Worm (Caenorhabditis elegans) whole organism, early embryonic: Measurements from ENCODE around the gene dsl-5.
A peak's percentile ranks its signal among the peaks of the same experiment; 100 is the strongest.

ENCODE experiments used
- B0310.2 ChIP-seq: sonication (generic microtip); optimal IDR thresholded peaks from 2 replicates; lab custom pipeline; 2016; ENCODE audit warnings: mild to moderate bottlenecking, missing genetic modification characterization, missing compliant biosample characterization
- F13C5.2 ChIP-seq: sonication (generic microtip); optimal IDR thresholded peaks from 2 replicates; lab custom pipeline; 2017; ENCODE audit warnings: mild to moderate bottlenecking, missing genetic modification characterization, inconsistent platforms, missing compliant biosample characterization
- aly-1 ChIP-seq: sonication (generic microtip); optimal IDR thresholded peaks from 2 replicates; lab custom pipeline; 2016; ENCODE audit warnings: missing genetic modification characterization, missing compliant biosample characterization
- ama-1 ChIP-seq: fragments of 150-350 bp; optimal IDR thresholded peaks from 2 replicates; lab custom pipeline; 2014
- ceh-13 ChIP-seq: fragments of 200-800 bp; sonication (Bioruptor generic); optimal IDR thresholded peaks from 2 replicates; lab custom pipeline; 2018; ENCODE audit warnings: mild to moderate bottlenecking, missing genetic modification characterization, missing compliant biosample characterization
- ceh-36 ChIP-seq: sonication (generic microtip); optimal IDR thresholded peaks from 2 replicates; lab custom pipeline; 2016; ENCODE audit warnings: missing genetic modification characterization, inconsistent platforms, missing compliant biosample characterization
- ets-7 ChIP-seq: sonication (generic microtip); optimal IDR thresholded peaks from 2 replicates; lab custom pipeline; 2016; ENCODE audit warnings: missing genotype, missing genetic modification characterization, missing compliant biosample characterization
- flt-1 ChIP-seq: fragments of 200-800 bp; sonication (Bioruptor generic); IDR thresholded peaks from 2 replicates; pipeline ENCODE4 v1.3.6; 2022; ENCODE audit warnings: missing genetic modification characterization, missing compliant biosample characterization
- hmbx-1 ChIP-seq: sonication (generic microtip); optimal IDR thresholded peaks from 2 replicates; lab custom pipeline; 2016; ENCODE audit warnings: mild to moderate bottlenecking, missing genetic modification characterization, missing compliant biosample characterization
- hmg-4 ChIP-seq: fragments of 200-800 bp; sonication (Bioruptor generic); optimal IDR thresholded peaks from 2 replicates; lab custom pipeline; 2018; ENCODE audit warnings: mild to moderate bottlenecking, missing genetic modification characterization, missing compliant biosample characterization
- hnd-1 ChIP-seq: sonication (generic microtip); optimal IDR thresholded peaks from 2 replicates; lab custom pipeline; 2016; ENCODE audit warnings: missing genetic modification characterization, missing compliant biosample characterization
- pes-1 ChIP-seq: fragments of 200-800 bp; sonication (Bioruptor generic); IDR thresholded peaks from 2 replicates; pipeline ENCODE4 v1.3.6; 2022; ENCODE audit warnings: missing genetic modification reagents, missing genetic modification characterization, missing compliant biosample characterization
- scrt-1 ChIP-seq: fragments of 200-800 bp; sonication (Bioruptor generic); IDR thresholded peaks from 2 replicates; pipeline ENCODE4 v1.3.6; 2022; ENCODE audit warnings: missing genetic modification characterization, missing compliant biosample characterization
- sea-1 ChIP-seq: fragments of 200-800 bp; sonication (Bioruptor generic); conservative IDR thresholded peaks from 2 replicates; pipeline ENCODE4 v1.3.6; 2022; ENCODE audit warnings: missing genetic modification characterization, missing compliant biosample characterization
- tbx-11 ChIP-seq: fragments of 200-800 bp; sonication (Bioruptor generic); IDR thresholded peaks from 2 replicates; pipeline ENCODE4 v1.3.6; 2022; ENCODE audit warnings: missing genetic modification characterization, missing compliant biosample characterization
- tbx-37 ChIP-seq: fragments of 200-800 bp; sonication (Bioruptor generic); conservative IDR thresholded peaks from 2 replicates; pipeline ENCODE4 v1.3.6; 2022; ENCODE audit warnings: missing genetic modification reagents, missing genetic modification characterization, missing compliant biosample characterization
- tra-4 ChIP-seq: sonication (generic microtip); optimal IDR thresholded peaks from 2 replicates; lab custom pipeline; 2017; ENCODE audit warnings: missing genetic modification characterization, missing compliant biosample characterization

The dsl-5 gene

DNA sequence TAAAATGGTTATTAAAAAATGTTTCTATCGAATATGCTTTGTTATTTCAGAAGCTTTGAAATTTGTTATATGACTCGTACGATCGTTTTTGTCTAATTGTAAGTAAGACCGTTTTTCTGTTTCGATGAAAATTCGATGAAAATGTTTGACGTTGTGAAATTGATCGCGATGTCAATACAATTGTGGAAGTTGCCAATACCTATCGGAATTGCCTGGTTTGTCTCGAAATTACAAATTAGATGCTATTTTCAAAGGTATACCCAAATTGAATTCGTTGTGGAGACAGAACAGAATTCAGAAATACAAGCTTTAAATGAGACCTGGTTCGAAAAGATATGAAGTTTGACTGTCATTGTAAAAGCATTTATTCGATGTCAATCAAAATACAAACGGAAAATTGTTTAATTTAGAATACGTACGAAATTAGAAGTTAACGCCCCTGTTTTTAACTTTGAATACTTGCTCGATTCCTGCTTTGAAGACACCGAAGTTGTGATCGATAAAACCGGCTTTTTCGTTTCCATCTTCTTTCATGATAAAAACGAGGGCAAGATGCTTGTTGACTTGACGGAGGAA, 17.5 kb downstream of the dsl-5 start:
- no peak for TF ChIP-seq tbx-37 (GFP tag; lab: Robert Waterston, UW)

- TF ChIP-seq pes-1 (GFP tag; lab: Robert Waterston, UW), result no peak
Observed at ce11 chrIV:11602498-11603068, 18.2 kb downstream of the dsl-5 start, which contains the start of gene rps-11. TSS of gene rps-11 (plus strand) at chrIV:11602641.

ce11 chrIV:11601721-11602405, 18.9 kb downstream of the dsl-5 start:
- TF ChIP-seq F13C5.2 (peak; percentile 72), sea-1 (GFP tag; lab: Robert Waterston, UW) (no peak), ceh-36 (tag; lab: Kevin White, UChicago) (peak; percentile 11), pes-1 (GFP tag; lab: Robert Waterston, UW) (peak; percentile 38; the same call in 1 of the 2 replicates), tra-4 (tag; lab: Kevin White, UChicago) (peak; percentile 41), tbx-37 (GFP tag; lab: Robert Waterston, UW) (peak; percentile 30), B0310.2 (peak; percentile 79), scrt-1 (GFP tag; lab: Robert Waterston, UW) (no peak; the same call in 1 of the 2 replicates), ama-1 (lab: Kevin White, UChicago) (peak; percentile 71), aly-1 (tag; lab: Kevin White, UChicago) (no peak), flt-1 (GFP tag; lab: Robert Waterston, UW) (0 out of 2 replicates have a peak, but pooled peaks have one; percentile 12), hmg-4 (GFP tag; lab: Kevin White, UChicago) (peak; percentile 23), ets-7 (tag; lab: Kevin White, UChicago) (no peak), hmbx-1 (peak; percentile 14), tbx-11 (GFP tag; lab: Robert Waterston, UW) (no peak), ceh-13 (GFP tag; lab: Kevin White, UChicago) (no peak), hnd-1 (tag; lab: Kevin White, UChicago) (peak; percentile 13)

DNA sequence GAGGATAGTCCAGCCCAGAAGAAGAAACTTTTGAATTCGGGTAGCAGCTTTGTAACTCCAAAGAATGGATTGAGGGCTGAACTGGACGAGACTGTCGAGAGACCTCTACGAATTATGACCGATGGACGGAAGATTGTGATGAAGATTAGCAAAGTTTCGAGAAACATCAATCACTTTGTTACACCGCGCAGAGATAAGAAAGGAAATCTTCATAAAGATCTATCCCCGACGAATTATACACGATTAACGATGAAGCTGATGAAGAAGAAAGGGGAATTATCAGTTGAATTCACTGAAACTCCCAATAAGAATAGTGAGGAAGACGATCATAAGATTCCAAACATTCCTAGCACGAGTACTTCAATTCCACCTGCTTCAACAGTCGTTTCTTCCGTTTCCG, 21.1 kb downstream of the dsl-5 start:
- TF ChIP-seq tbx-37 (GFP tag; lab: Robert Waterston, UW), result no peak
- TF ChIP-seq ama-1 (lab: Kevin White, UChicago), result no peak
- no peak for TF ChIP-seq tbx-11 (GFP tag; lab: Robert Waterston, UW)
- TF ChIP-seq ceh-36 (tag; lab: Kevin White, UChicago), result no peak
- TF ChIP-seq aly-1 (tag; lab: Kevin White, UChicago), result no peak
- no peak for TF ChIP-seq tra-4 (tag; lab: Kevin White, UChicago)
- no peak for TF ChIP-seq sea-1 (GFP tag; lab: Robert Waterston, UW)
- TF ChIP-seq ets-7 (tag; lab: Kevin White, UChicago), result no peak
- TF ChIP-seq hmbx-1, result no peak
- no peak for TF ChIP-seq hnd-1 (tag; lab: Kevin White, UChicago)
- no peak for TF ChIP-seq B0310.2

- TF ChIP-seq hmbx-1 (no peak), ama-1 (lab: Kevin White, UChicago) (no peak), pes-1 (GFP tag; lab: Robert Waterston, UW) (no peak), B0310.2 (no peak)
Observed at ce11 chrIV:11597079-11597478, 23.7 kb downstream of the dsl-5 start.

- peak; percentile 45 for TF ChIP-seq hmg-4 (GFP tag; lab: Kevin White, UChicago)
- TF ChIP-seq sea-1 (GFP tag; lab: Robert Waterston, UW), result peak; percentile 48; the same call in 1 of the 2 replicates
- TF ChIP-seq hmbx-1, result no peak
Observed at ce11 chrIV:11594191-11594673, 26.6 kb downstream of the dsl-5 start, which contains the start of gene mig-38. TSS of gene mig-38 (plus strand) at chrIV:11594244.

ce11 chrIV:11593415-11594190, 27.2 kb downstream of the dsl-5 start, which contains the start of gene F40F11.3:
TSS of gene F40F11.3 (minus strand) at chrIV:11594003.
- no peak for TF ChIP-seq ama-1 (lab: Kevin White, UChicago)
- TF ChIP-seq F13C5.2, result peak; percentile 64
- no peak for TF ChIP-seq tbx-37 (GFP tag; lab: Robert Waterston, UW)
- TF ChIP-seq tbx-11 (GFP tag; lab: Robert Waterston, UW), result 0 out of 2 replicates have a peak, but pooled peaks have one; percentile 14
- TF ChIP-seq hmg-4 (GFP tag; lab: Kevin White, UChicago), result peak; percentile 38

ce11 chrIV:11592820-11593219, 28.0 kb downstream of the dsl-5 start:
- TF ChIP-seq hnd-1 (tag; lab: Kevin White, UChicago), result no peak
- no peak for TF ChIP-seq ceh-36 (tag; lab: Kevin White, UChicago)
- TF ChIP-seq hmbx-1, result no peak
- TF ChIP-seq pes-1 (GFP tag; lab: Robert Waterston, UW), result 0 out of 2 replicates have a peak, but pooled peaks have one; percentile 28
- no peak for TF ChIP-seq ama-1 (lab: Kevin White, UChicago)
- TF ChIP-seq F13C5.2, result no peak
- TF ChIP-seq tbx-37 (GFP tag; lab: Robert Waterston, UW), result peak; percentile 73; the same call in 1 of the 2 replicates
